Fruit fly (Drosophila melanogaster): ENCODE data around the gene CG2218.

Gene CG2218

DNA sequence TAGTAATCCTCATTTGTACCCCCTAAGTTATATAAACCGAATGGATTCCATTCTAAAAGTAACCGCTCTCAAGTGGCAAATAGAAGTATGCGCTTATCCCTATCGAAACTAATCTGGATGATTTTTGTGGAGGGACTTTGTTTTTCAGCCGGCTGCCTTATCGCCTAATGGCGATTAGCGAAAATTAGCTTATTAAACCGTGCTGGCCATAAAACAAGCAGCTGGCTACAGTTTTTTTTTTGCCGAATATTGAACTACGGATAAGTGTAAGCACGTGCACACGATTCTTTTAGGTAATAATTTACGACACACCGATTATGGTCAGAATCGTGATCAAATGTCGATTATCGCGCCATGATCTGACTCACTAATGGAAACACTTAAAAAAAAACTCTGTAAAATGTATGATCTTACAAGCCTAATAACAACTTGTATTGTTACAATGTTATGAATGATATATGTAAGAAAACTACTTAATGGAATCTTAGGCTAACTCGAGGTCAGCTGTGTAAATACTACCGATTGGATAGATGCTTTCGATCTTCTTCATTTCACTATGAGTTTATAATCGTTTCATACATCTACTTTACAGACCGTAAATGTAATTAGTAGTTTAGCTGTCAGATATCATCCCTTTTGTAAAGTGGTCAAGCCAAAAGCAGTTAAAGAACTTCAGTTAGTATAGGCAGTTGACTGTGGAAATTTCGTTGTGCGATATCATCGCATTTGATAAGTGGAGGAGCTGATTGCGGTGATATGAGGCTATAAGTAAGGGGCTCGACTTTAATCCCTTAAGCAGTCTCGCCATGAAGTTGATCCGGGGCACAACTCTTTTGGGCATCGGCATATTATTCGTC is 3.4 kb upstream of the CG2218 start, which contains the start of gene CG15534:
Gene CG15534, plus strand, starts transcription at position 807 of the 857 bp plus-strand sequence.
- TF ChIP-seq Hsf (GFP tag; optimal IDR thresholded peaks at IDR 0.05) (no peak), Myb (GFP tag; optimal IDR thresholded peaks at IDR 0.05) (no peak), Side (GFP tag; optimal IDR thresholded peaks at IDR 0.05) (no peak), CG6175 (GFP tag; IDR thresholded peaks at IDR 0.05) (no peak), Hey (tag; optimal IDR thresholded peaks at IDR 0.05) (peak; percentile 65), CrebB (tag; optimal IDR thresholded peaks at IDR 0.05) (no peak), Bgb (GFP tag; IDR thresholded peaks at IDR 0.05; ENCODE audit: partially characterized antibody) (no peak), al (GFP tag; IDR thresholded peaks at IDR 0.05) (no peak), ewg (GFP tag; optimal IDR thresholded peaks at IDR 0.05) (no peak), en (GFP tag; optimal IDR thresholded peaks at IDR 0.05) (no peak), CG7372 (GFP tag; IDR thresholded peaks at IDR 0.05) (no peak), exex (tag; optimal IDR thresholded peaks at IDR 0.05) (peak; percentile 96), Nf-YB (GFP tag; optimal IDR thresholded peaks at IDR 0.05) (no peak), grn (GFP tag; optimal IDR thresholded peaks at IDR 0.05) (peak; percentile 42), Xbp1 (GFP tag; optimal IDR thresholded peaks at IDR 0.05) (no peak), Rfx (GFP tag; IDR thresholded peaks at IDR 0.05) (no peak), CG9876 (GFP tag; optimal IDR thresholded peaks at IDR 0.05) (no peak), az2 (GFP tag; optimal IDR thresholded peaks at IDR 0.05) (no peak), kay (GFP tag; optimal IDR thresholded peaks at IDR 0.05) (no peak), stc (GFP tag; IDR thresholded peaks at IDR 0.05) (no peak), zfh2 (GFP tag; optimal IDR thresholded peaks at IDR 0.05) (no peak), bsh (GFP tag; optimal IDR thresholded peaks at IDR 0.05) (no peak), CG30431 (GFP tag; optimal IDR thresholded peaks at IDR 0.05) (no peak), cwo (GFP tag; optimal IDR thresholded peaks at IDR 0.05) (peak; percentile 91), Deaf1 (tag; optimal IDR thresholded peaks at IDR 0.05) (no peak), CG4404 (GFP tag; IDR thresholded peaks at IDR 0.05) (no peak), dati (GFP tag; IDR thresholded peaks at IDR 0.05) (no peak), sug (tag; optimal IDR thresholded peaks at IDR 0.05) (peak; percentile 42), vfl (GFP tag; optimal IDR thresholded peaks at IDR 0.05) (no peak), Max (GFP tag; optimal IDR thresholded peaks at IDR 0.05) (no peak), repo (GFP tag; optimal IDR thresholded peaks at IDR 0.05) (no peak), CG3838 (GFP tag; optimal IDR thresholded peaks at IDR 0.05) (no peak), Hr39 (optimal IDR thresholded peaks at IDR 0.05) (no peak), dan (GFP tag; IDR thresholded peaks at IDR 0.05) (no peak), Trl (optimal IDR thresholded peaks at IDR 0.05) (no peak), Trl (GFP tag; optimal IDR thresholded peaks at IDR 0.05) (no peak), CG32772 (GFP tag; IDR thresholded peaks at IDR 0.05) (no peak), dm (GFP tag; optimal IDR thresholded peaks at IDR 0.05) (no peak), CG7987 (GFP tag; optimal IDR thresholded peaks at IDR 0.05) (no peak), sisA (GFP tag; IDR thresholded peaks at IDR 0.05) (no peak), Rx (GFP tag; IDR thresholded peaks at IDR 0.05) (no peak), Nf-YC (tag; optimal IDR thresholded peaks at IDR 0.05) (no peak), gem (tag; optimal IDR thresholded peaks at IDR 0.05) (no peak), CG10274 (GFP tag; optimal IDR thresholded peaks at IDR 0.05) (no peak), CG14667 (GFP tag; IDR thresholded peaks at IDR 0.05) (no peak), ttk (GFP tag; IDR thresholded peaks at IDR 0.05) (no peak), eve (GFP tag; optimal IDR thresholded peaks at IDR 0.05) (no peak), CG33557 (GFP tag; optimal IDR thresholded peaks at IDR 0.05) (no peak), crol (GFP tag; IDR thresholded peaks at IDR 0.05) (no peak), Vsx1 (GFP tag; optimal IDR thresholded peaks at IDR 0.05) (peak; percentile 91)
